Worm (Caenorhabditis elegans): ENCODE results near the gene nadk-2.

DNA sequence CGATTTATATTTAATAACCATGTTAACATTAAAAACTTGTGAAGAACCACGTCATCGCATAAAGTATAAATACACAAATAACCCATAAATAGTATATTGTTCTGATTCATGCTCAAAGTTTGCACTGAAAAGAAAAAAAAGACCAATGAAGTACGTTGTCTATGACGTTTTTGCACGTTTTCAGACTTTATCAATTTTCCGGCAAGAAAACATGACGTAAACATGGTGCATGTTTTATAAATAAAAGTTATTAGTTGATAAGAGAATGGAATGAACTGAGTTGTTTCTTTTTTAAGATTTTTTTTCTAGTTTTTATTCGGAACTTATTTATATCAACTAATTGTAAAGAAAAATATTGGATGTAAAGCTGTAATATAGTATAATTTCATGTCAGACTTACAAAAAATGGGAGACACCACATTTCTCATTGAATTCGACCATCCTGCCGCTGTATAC is 15.3 kb downstream of the nadk-2 start, which contains the start of gene arrd-8:
- TF ChIP-seq nhr-237 (tag; optimal IDR thresholded peaks at IDR 0.05), result no peak
- TF ChIP-seq ceh-82 (tag; optimal IDR thresholded peaks at IDR 0.05), result no peak
- TF ChIP-seq nhr-12 (tag; optimal IDR thresholded peaks at IDR 0.05), result no peak
- no peak for TF ChIP-seq unc-62 (GFP tag; optimal IDR thresholded peaks at IDR 0.05)
- TF ChIP-seq ceh-28 (tag; optimal IDR thresholded peaks at IDR 0.05), result no peak
- TF ChIP-seq nhr-11 (tag; optimal IDR thresholded peaks at IDR 0.05), result no peak
- no peak for TF ChIP-seq nhr-76 (tag; optimal IDR thresholded peaks at IDR 0.05)
- no peak for TF ChIP-seq mdl-1 (tag; optimal IDR thresholded peaks at IDR 0.05)
